Fruit fly (Drosophila melanogaster): Measurements from ENCODE around the gene CG7246.

CG7246 gene

dm6 chrX:9089254-9090056 is 8.6 kb upstream of the CG7246 start, which contains the start of gene CCT2 (continued):
- TF ChIP-seq CG11560 (tag; IDR thresholded peaks at IDR 0.05), result peak; percentile 57; the same call in 2 of the 3 replicates
- TF ChIP-seq br (optimal IDR thresholded peaks at IDR 0.05), result no peak
- no peak for TF ChIP-seq CG8944 (GFP tag; optimal IDR thresholded peaks at IDR 0.05)
- peak; percentile 22; the same call in 1 of the 2 replicates for TF ChIP-seq MBD-R2 (GFP tag; IDR thresholded peaks at IDR 0.05)
- TF ChIP-seq dysf (GFP tag; IDR thresholded peaks at IDR 0.05), result no peak
- TF ChIP-seq sna (GFP tag; IDR thresholded peaks at IDR 0.05; ENCODE audit: partially characterized antibody), result no peak
- peak; percentile 59 for TF ChIP-seq CG17186 (GFP tag; optimal IDR thresholded peaks at IDR 0.05)
- TF ChIP-seq H15 (GFP tag; IDR thresholded peaks at IDR 0.05), result no peak
- no peak for TF ChIP-seq CG6765 (GFP tag; optimal IDR thresholded peaks at IDR 0.05)
- no peak for TF ChIP-seq sd (tag; optimal IDR thresholded peaks at IDR 0.05)
- TF ChIP-seq BtbVII (GFP tag; optimal IDR thresholded peaks at IDR 0.05), result no peak
- TF ChIP-seq Oaz (GFP tag; IDR thresholded peaks at IDR 0.05), result no peak
- no peak for TF ChIP-seq CG8089 (GFP tag; optimal IDR thresholded peaks at IDR 0.05)
- no peak for TF ChIP-seq CG11696 (GFP tag; IDR thresholded peaks at IDR 0.05)
- TF ChIP-seq CG9215 (GFP tag; IDR thresholded peaks at IDR 0.05), result no peak
- no peak for TF ChIP-seq CG9437 (GFP tag; optimal IDR thresholded peaks at IDR 0.05)
- TF ChIP-seq slp2 (GFP tag; optimal IDR thresholded peaks at IDR 0.05), result no peak
- no peak for TF ChIP-seq CG4707 (GFP tag; optimal IDR thresholded peaks at IDR 0.05)
- TF ChIP-seq CG12071 (GFP tag; optimal IDR thresholded peaks at IDR 0.05), result no peak
- no peak for TF ChIP-seq CG2199 (GFP tag; IDR thresholded peaks at IDR 0.05)
- TF ChIP-seq Taf1 (GFP tag; IDR thresholded peaks at IDR 0.05), result no peak
- TF ChIP-seq Bdp1 (GFP tag; optimal IDR thresholded peaks at IDR 0.05), result no peak
- no peak for TF ChIP-seq CG6813 (GFP tag; optimal IDR thresholded peaks at IDR 0.05)
- no peak for TF ChIP-seq gsb (GFP tag; IDR thresholded peaks at IDR 0.05)
- TF ChIP-seq CG14965 (GFP tag; optimal IDR thresholded peaks at IDR 0.05; ENCODE audit: borderline replicate concordance), result no peak
- no peak for TF ChIP-seq C15 (GFP tag; IDR thresholded peaks at IDR 0.05)
- TF ChIP-seq BEAF-32 (GFP tag; optimal IDR thresholded peaks at IDR 0.05), result peak; percentile 69
- no peak for TF ChIP-seq CG30431 (GFP tag; optimal IDR thresholded peaks at IDR 0.05)
- peak; percentile 91 for TF ChIP-seq phol (tag; optimal IDR thresholded peaks at IDR 0.05)
- TF ChIP-seq dmrt99B (tag; optimal IDR thresholded peaks at IDR 0.05), result no peak
- no peak for TF ChIP-seq HLH3B (GFP tag; IDR thresholded peaks at IDR 0.05)
- TF ChIP-seq pnt (GFP tag; optimal IDR thresholded peaks at IDR 0.05), result no peak
- no peak for TF ChIP-seq tna (GFP tag; IDR thresholded peaks at IDR 0.05; ENCODE audit: partially characterized antibody)
- TF ChIP-seq CG3847 (GFP tag; IDR thresholded peaks at IDR 0.05), result peak; percentile 31; the same call in 1 of the 2 replicates
- no peak for TF ChIP-seq luna (GFP tag; optimal IDR thresholded peaks at IDR 0.05)
- peak; percentile 6 for TF ChIP-seq nmo (GFP tag; optimal IDR thresholded peaks at IDR 0.05)
- TF ChIP-seq CG2712 (tag; optimal IDR thresholded peaks at IDR 0.05), result peak; percentile 10
- no peak for TF ChIP-seq CG33557 (GFP tag; optimal IDR thresholded peaks at IDR 0.05)
- TF ChIP-seq CG13123 (GFP tag; optimal IDR thresholded peaks at IDR 0.05), result no peak
- TF ChIP-seq sisA (GFP tag; IDR thresholded peaks at IDR 0.05), result no peak
- peak; percentile 51; the same call in 1 of the 3 replicates for TF ChIP-seq CG34224 (GFP tag; IDR thresholded peaks at IDR 0.05; ENCODE audit: partially characterized antibody)
- TF ChIP-seq crol (GFP tag; IDR thresholded peaks at IDR 0.05), result no peak
- TF ChIP-seq row (GFP tag; IDR thresholded peaks at IDR 0.05), result peak; percentile 7; the same call in 1 of the 3 replicates
- TF ChIP-seq seq (GFP tag; IDR thresholded peaks at IDR 0.05), result no peak
- TF ChIP-seq ERR (GFP tag; optimal IDR thresholded peaks at IDR 0.05), result no peak
- TF ChIP-seq Nf-YB (GFP tag; optimal IDR thresholded peaks at IDR 0.05), result no peak
- no peak for TF ChIP-seq lilli (GFP tag; optimal IDR thresholded peaks at IDR 0.05)
- TF ChIP-seq Dp (GFP tag; optimal IDR thresholded peaks at IDR 0.05), result peak; percentile 87
- TF ChIP-seq CG6854 (GFP tag; optimal IDR thresholded peaks at IDR 0.05), result no peak
- TF ChIP-seq pita (GFP tag; optimal IDR thresholded peaks at IDR 0.05), result peak; percentile 50
